Worm (Caenorhabditis elegans) whole organism, L2 larva: Measurements from ENCODE around the gene gst-1.

ENCODE experiments used
- C34F6.9 ChIP-seq: fragments of 150-350 bp; optimal IDR thresholded peaks from 2 replicates; lab custom pipeline; 2014; ENCODE audit warnings: missing biosample characterization, missing genetic modification characterization
- F13H6.1 ChIP-seq: sonication (generic microtip); optimal IDR thresholded peaks from 2 replicates; lab custom pipeline; 2016; ENCODE audit warnings: missing genetic modification characterization, missing compliant biosample characterization
- R02D3.7 ChIP-seq: fragments of 150-350 bp; optimal IDR thresholded peaks from 2 replicates; lab custom pipeline; 2014; ENCODE audit warnings: missing biosample characterization, missing genetic modification characterization
- Y55F3AM.14 ChIP-seq: fragments of 200-800 bp; sonication (Bioruptor generic); optimal IDR thresholded peaks from 2 replicates; lab custom pipeline; 2018; ENCODE audit warnings: mild to moderate bottlenecking, missing genetic modification characterization, missing compliant biosample characterization
- ZK546.5 ChIP-seq: sonication (generic microtip); optimal IDR thresholded peaks from 2 replicates; lab custom pipeline; 2017; ENCODE audit warnings: missing biosample characterization, missing genetic modification characterization
- alr-1 ChIP-seq: fragments of 150-350 bp; optimal IDR thresholded peaks from 2 replicates; lab custom pipeline; 2014; ENCODE audit warnings: missing biosample characterization, missing genetic modification characterization
- aly-2 ChIP-seq: fragments of 150-350 bp; optimal IDR thresholded peaks from 2 replicates; lab custom pipeline; 2014; ENCODE audit warnings: missing biosample characterization, missing genetic modification characterization
- ama-1 ChIP-seq: fragments of 150-350 bp; optimal IDR thresholded peaks from 2 replicates; lab custom pipeline; 2018; ENCODE audit warnings: inconsistent platforms
- blmp-1 ChIP-seq: sonication (generic microtip); optimal IDR thresholded peaks from 2 replicates; lab custom pipeline; 2017; ENCODE audit warnings: missing genetic modification characterization, mild to moderate bottlenecking, missing compliant biosample characterization, antibody characterized with exemption, moderate library complexity; ENCODE audit not compliant: insufficient read depth
- ceh-16 ChIP-seq: fragments of 150-350 bp; optimal IDR thresholded peaks from 2 replicates; lab custom pipeline; 2014; ENCODE audit warnings: missing biosample characterization, missing genetic modification characterization
- ceh-82 ChIP-seq: fragments of 150-350 bp; optimal IDR thresholded peaks from 2 replicates; lab custom pipeline; 2014; ENCODE audit warnings: missing biosample characterization, missing genetic modification characterization
- crh-2 ChIP-seq: sonication (generic microtip); optimal IDR thresholded peaks from 2 replicates; lab custom pipeline; 2017; ENCODE audit warnings: missing biosample characterization, missing genetic modification characterization
- dmd-4 ChIP-seq: sonication (generic microtip); optimal IDR thresholded peaks from 2 replicates; lab custom pipeline; 2017; ENCODE audit warnings: missing biosample characterization, missing genetic modification characterization
- egl-27 ChIP-seq: sonication (generic microtip); optimal IDR thresholded peaks from 3 replicates; lab custom pipeline; 2017; ENCODE audit warnings: missing biosample characterization, missing genetic modification reagents, missing genetic modification characterization
- elt-1 ChIP-seq: fragments of 150-350 bp; optimal IDR thresholded peaks from 2 replicates; lab custom pipeline; 2014; ENCODE audit warnings: missing biosample characterization, missing genetic modification characterization
- elt-3 ChIP-seq: sonication (generic microtip); optimal IDR thresholded peaks from 2 replicates; lab custom pipeline; 2017; ENCODE audit warnings: missing biosample characterization, missing genetic modification characterization
- fos-1 ChIP-seq: fragments of 150-350 bp; optimal IDR thresholded peaks from 2 replicates; lab custom pipeline; 2014; ENCODE audit warnings: missing biosample characterization, missing genetic modification characterization
- gmeb-1 ChIP-seq: fragments of 150-350 bp; optimal IDR thresholded peaks from 2 replicates; lab custom pipeline; 2014; ENCODE audit warnings: missing biosample characterization, missing genetic modification characterization
- lin-11 ChIP-seq: fragments of 150-350 bp; sonication (generic microtip); optimal IDR thresholded peaks from 2 replicates; lab custom pipeline; 2014; ENCODE audit warnings: missing biosample characterization, missing genetic modification characterization, inconsistent platforms, mixed read lengths
- lin-13 ChIP-seq: fragments of 150-350 bp; optimal IDR thresholded peaks from 2 replicates; lab custom pipeline; 2014; ENCODE audit warnings: missing biosample characterization, missing genetic modification reagents, missing genetic modification characterization
- lin-39 ChIP-seq: fragments of 150-350 bp; optimal IDR thresholded peaks from 2 replicates; lab custom pipeline; 2014; ENCODE audit warnings: missing biosample characterization, missing genetic modification reagents, missing genetic modification characterization
- lsy-2 ChIP-seq, 2 experiments: fragments of 150-350 bp in 1 of 2; sonication (generic microtip) in 1 of 2; optimal IDR thresholded peaks; 2 replicates each; lab custom pipeline; 2014 to 2017; ENCODE audit warnings: missing biosample characterization in 2 of 2, missing genetic modification characterization in 2 of 2
- mab-5 ChIP-seq: fragments of 150-350 bp; optimal IDR thresholded peaks from 2 replicates; lab custom pipeline; 2014; ENCODE audit warnings: missing biosample characterization, missing genetic modification characterization
- mbf-1 ChIP-seq: sonication (generic microtip); optimal IDR thresholded peaks from 2 replicates; lab custom pipeline; 2017; ENCODE audit warnings: missing biosample characterization, missing genetic modification characterization
- mdl-1 ChIP-seq, 2 experiments: fragments of 150-350 bp in 1 of 2; sonication (generic microtip) in 1 of 2; optimal IDR thresholded peaks; 2 replicates each; lab custom pipeline; 2017; ENCODE audit warnings: missing biosample characterization in 2 of 2, missing genetic modification characterization in 2 of 2
- nhr-10 ChIP-seq: sonication (generic microtip); optimal IDR thresholded peaks from 2 replicates; lab custom pipeline; 2017; ENCODE audit warnings: missing biosample characterization, missing genetic modification characterization
- nhr-11 ChIP-seq: fragments of 150-350 bp; optimal IDR thresholded peaks from 2 replicates; lab custom pipeline; 2014; ENCODE audit warnings: missing biosample characterization, missing genetic modification characterization
- nhr-12 ChIP-seq: fragments of 150-350 bp; optimal IDR thresholded peaks from 2 replicates; lab custom pipeline; 2014; ENCODE audit warnings: missing biosample characterization, missing genetic modification characterization
- nhr-129 ChIP-seq: fragments of 150-350 bp; optimal IDR thresholded peaks from 2 replicates; lab custom pipeline; 2014; ENCODE audit warnings: missing biosample characterization, missing genetic modification characterization
- nhr-21 ChIP-seq: fragments of 150-350 bp; optimal IDR thresholded peaks from 2 replicates; lab custom pipeline; 2014; ENCODE audit warnings: missing biosample characterization, missing genetic modification characterization
- nhr-23 ChIP-seq: fragments of 150-350 bp; optimal IDR thresholded peaks from 2 replicates; lab custom pipeline; 2014; ENCODE audit warnings: missing biosample characterization, missing genetic modification reagents, missing genetic modification characterization
- nhr-237 ChIP-seq: fragments of 150-350 bp; optimal IDR thresholded peaks from 2 replicates; lab custom pipeline; 2014; ENCODE audit warnings: missing biosample characterization, missing genetic modification characterization
- nhr-25 ChIP-seq: fragments of 150-350 bp; sonication (generic microtip); optimal IDR thresholded peaks from 3 replicates; lab custom pipeline; 2014; ENCODE audit warnings: missing biosample characterization, missing genetic modification characterization
- nhr-6 ChIP-seq: fragments of 150-350 bp; optimal IDR thresholded peaks from 2 replicates; lab custom pipeline; 2014; ENCODE audit warnings: missing biosample characterization, missing genetic modification characterization
- nhr-77 ChIP-seq: fragments of 150-350 bp; optimal IDR thresholded peaks from 2 replicates; lab custom pipeline; 2014; ENCODE audit warnings: missing biosample characterization, missing genetic modification characterization
- peb-1 ChIP-seq: fragments of 150-350 bp; optimal IDR thresholded peaks from 2 replicates; lab custom pipeline; 2014; ENCODE audit warnings: missing biosample characterization, missing genetic modification characterization
- sem-4 ChIP-seq: fragments of 150-350 bp; optimal IDR thresholded peaks from 2 replicates; lab custom pipeline; 2014; ENCODE audit warnings: missing biosample characterization, missing genetic modification reagents, missing genetic modification characterization
- skn-1 ChIP-seq: sonication (generic microtip); optimal IDR thresholded peaks from 2 replicates; lab custom pipeline; 2017; ENCODE audit warnings: missing biosample characterization, missing genetic modification characterization
- sma-3 ChIP-seq: sonication (generic microtip); optimal IDR thresholded peaks from 2 replicates; lab custom pipeline; 2016; ENCODE audit warnings: missing genetic modification reagents, missing genetic modification characterization, missing compliant biosample characterization
- sma-9 ChIP-seq, 2 experiments: fragments of 150-350 bp in 1 of 2; sonication (generic microtip) in 1 of 2; optimal IDR thresholded peaks; 2 replicates each; lab custom pipeline; 2014 to 2016; ENCODE audit warnings: missing genetic modification characterization in 2 of 2, mild to moderate bottlenecking in 1 of 2, missing biosample characterization in 1 of 2, missing compliant biosample characterization in 1 of 2, missing genetic modification reagents in 1 of 2, moderate library complexity in 1 of 2
- snpc-4 ChIP-seq: fragments of 150-350 bp; optimal IDR thresholded peaks from 2 replicates; lab custom pipeline; 2014; ENCODE audit warnings: missing biosample characterization, missing genetic modification characterization
- unc-39 ChIP-seq: fragments of 150-350 bp; optimal IDR thresholded peaks from 2 replicates; lab custom pipeline; 2014; ENCODE audit warnings: missing biosample characterization, missing genetic modification characterization
- unc-55 ChIP-seq: fragments of 150-350 bp; sonication (generic microtip); optimal IDR thresholded peaks from 3 replicates; lab custom pipeline; 2014; ENCODE audit warnings: missing biosample characterization, missing genetic modification reagents, missing genetic modification characterization
- unc-62 ChIP-seq: fragments of 150-350 bp; optimal IDR thresholded peaks from 2 replicates; lab custom pipeline; 2014; ENCODE audit warnings: missing biosample characterization, missing genetic modification reagents, missing genetic modification characterization
- zag-1 ChIP-seq: fragments of 150-350 bp; optimal IDR thresholded peaks from 2 replicates; lab custom pipeline; 2014; ENCODE audit warnings: missing biosample characterization, missing genetic modification characterization
- ztf-1 ChIP-seq: fragments of 200-800 bp; sonication (Bioruptor generic); conservative IDR thresholded peaks from 2 replicates; pipeline ENCODE4 v1.3.6; 2022; ENCODE audit warnings: missing genetic modification characterization, missing compliant biosample characterization
- ztf-11 ChIP-seq: sonication (generic microtip); optimal IDR thresholded peaks from 2 replicates; lab custom pipeline; 2017; ENCODE audit warnings: missing biosample characterization, missing genetic modification characterization
- ztf-4 ChIP-seq: fragments of 150-350 bp; optimal IDR thresholded peaks from 2 replicates; lab custom pipeline; 2014; ENCODE audit warnings: missing biosample characterization, missing genetic modification characterization

Gene gst-1

DNA sequence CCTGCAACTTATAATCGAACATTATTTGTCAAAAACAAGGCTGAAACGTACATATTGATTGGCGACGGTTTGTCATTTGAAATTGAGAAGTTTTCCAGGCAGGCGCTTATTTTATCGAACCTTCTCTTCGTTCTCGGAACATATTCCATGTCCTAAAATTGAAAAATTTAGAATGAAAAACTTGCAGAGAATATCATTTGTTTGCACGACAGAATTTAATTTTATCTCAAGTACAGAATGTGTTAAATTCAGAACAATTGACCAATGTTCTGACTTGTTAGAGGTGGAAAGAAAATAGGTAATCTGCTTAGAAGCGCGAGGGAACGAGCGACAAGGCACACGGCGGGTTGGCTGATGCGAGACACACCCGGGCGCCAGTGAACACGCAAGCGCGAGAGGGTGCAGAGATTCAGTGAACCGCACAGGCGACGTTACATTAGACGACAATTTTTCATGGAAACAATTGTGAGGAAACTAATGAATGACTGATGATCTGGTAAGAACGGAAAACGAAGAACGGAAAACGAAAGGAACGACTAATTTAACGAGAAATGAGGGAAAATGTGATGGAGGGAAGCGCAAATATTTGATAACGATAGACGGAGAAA lies 6.7 kb upstream of the gst-1 start:
- no peak for TF ChIP-seq lin-39 (tag; lab: Kevin White, UChicago)
- TF ChIP-seq ztf-4 (tag; lab: Kevin White, UChicago): peak; percentile 69
- no peak for TF ChIP-seq skn-1
- no peak for TF ChIP-seq nhr-23
- no peak for TF ChIP-seq elt-1 (tag; lab: Kevin White, UChicago)
- TF ChIP-seq lin-13: no peak
- TF ChIP-seq unc-39 (tag; lab: Kevin White, UChicago): no peak
- no peak for TF ChIP-seq mbf-1 (tag; lab: Kevin White, UChicago)
- no peak for TF ChIP-seq alr-1 (tag; lab: Kevin White, UChicago)
- TF ChIP-seq sma-3 (GFP tag; lab: Kevin White, UChicago): no peak
- TF ChIP-seq nhr-12: no peak
- peak; percentile 74 for TF ChIP-seq nhr-129
- TF ChIP-seq mdl-1 (tag; optimal IDR thresholded peaks at IDR 0.05; lab: Kevin White, UChicago): peak in 1 of 2 experiments; percentile 3
- no peak for TF ChIP-seq sem-4 (tag; lab: Kevin White, UChicago)
- no peak for TF ChIP-seq ceh-16 (tag; lab: Kevin White, UChicago)
- TF ChIP-seq nhr-11 (tag; lab: Kevin White, UChicago): no peak
- TF ChIP-seq Y55F3AM.14 (GFP tag; lab: Kevin White, UChicago): no peak
- TF ChIP-seq F13H6.1 (tag; lab: Kevin White, UChicago): peak; percentile 37
- no peak for TF ChIP-seq ztf-11 (tag; lab: Kevin White, UChicago)
- TF ChIP-seq nhr-6 (tag; lab: Kevin White, UChicago): no peak
- TF ChIP-seq gmeb-1 (tag; lab: Kevin White, UChicago): peak; percentile 38
- TF ChIP-seq snpc-4 (tag; lab: Kevin White, UChicago): peak; percentile 22
- TF ChIP-seq C34F6.9: no peak
- TF ChIP-seq unc-62 (GFP tag; lab: Kevin White, UChicago): no peak
- peak; percentile 75 for TF ChIP-seq lin-11
- no peak for TF ChIP-seq aly-2 (tag; lab: Kevin White, UChicago)
- no peak for TF ChIP-seq ZK546.5
- no peak for TF ChIP-seq ceh-82 (tag; lab: Kevin White, UChicago)
- peak; percentile 7 for TF ChIP-seq zag-1 (tag; lab: Kevin White, UChicago)
- TF ChIP-seq lsy-2 (tag; optimal IDR thresholded peaks at IDR 0.05; lab: Kevin White, UChicago): peak in 1 of 2 experiments; percentile 47
- TF ChIP-seq crh-2 (tag; lab: Kevin White, UChicago): peak; percentile 56
- TF ChIP-seq mab-5 (tag; lab: Kevin White, UChicago): no peak
- TF ChIP-seq ztf-1: no peak
- peak; percentile 85 for TF ChIP-seq ama-1 (lab: Kevin White, UChicago)
- TF ChIP-seq sma-9 (GFP tag; optimal IDR thresholded peaks at IDR 0.05; lab: Kevin White, UChicago): peak; percentile 38
- no peak for TF ChIP-seq sma-9 (tag; optimal IDR thresholded peaks at IDR 0.05; lab: Kevin White, UChicago)
- TF ChIP-seq nhr-10: no peak
- TF ChIP-seq egl-27 (tag; lab: Kevin White, UChicago): no peak
- peak; percentile 54 for TF ChIP-seq unc-55 (GFP tag; lab: Kevin White, UChicago)
- TF ChIP-seq elt-3: no peak
- no peak for TF ChIP-seq dmd-4 (tag; lab: Kevin White, UChicago)
- no peak for TF ChIP-seq nhr-77 (tag; lab: Kevin White, UChicago)
- peak; percentile 38 for TF ChIP-seq fos-1
- TF ChIP-seq R02D3.7 (tag; lab: Kevin White, UChicago): no peak
- no peak for TF ChIP-seq peb-1 (tag; lab: Kevin White, UChicago)
- no peak for TF ChIP-seq nhr-237 (tag; lab: Kevin White, UChicago)
- no peak for TF ChIP-seq nhr-25
- no peak for TF ChIP-seq nhr-21 (tag; lab: Kevin White, UChicago)
- TF ChIP-seq blmp-1 (tag; lab: Kevin White, UChicago): no peak
- TF ChIP-seq, all 48 proteins: peak for 14
